Worm (Caenorhabditis elegans): Measurements from ENCODE around the gene Y97E10AR.2.

Gene Y97E10AR.2

DNA sequence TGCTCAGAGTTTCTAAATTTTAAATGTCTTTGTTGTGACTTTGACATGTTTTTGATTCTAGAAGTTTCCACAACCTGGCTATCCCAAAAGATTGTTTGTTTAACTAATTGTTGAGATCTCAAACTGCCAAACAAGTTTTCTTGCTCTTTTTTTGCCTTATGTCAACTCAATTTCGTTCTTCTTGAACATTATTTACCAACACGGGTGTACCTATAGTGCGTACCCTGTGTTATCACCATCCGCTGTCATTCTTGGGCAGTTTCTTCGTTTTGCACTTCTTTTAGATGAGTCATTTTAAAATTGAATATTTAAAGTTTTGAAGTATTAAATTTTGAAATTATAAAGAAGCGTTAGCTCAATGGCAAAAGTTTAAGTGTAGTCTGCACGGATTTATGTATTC is 20.9 kb downstream of the Y97E10AR.2 start, which contains the start of gene sptl-2:
Gene sptl-2, plus strand, starts transcription at position 280 of the 400 bp plus-strand sequence.
- TF ChIP-seq nhr-90 (tag; optimal IDR thresholded peaks at IDR 0.05): no peak
- peak; percentile 31 for TF ChIP-seq nhr-80 (tag; optimal IDR thresholded peaks at IDR 0.05)

DNA sequence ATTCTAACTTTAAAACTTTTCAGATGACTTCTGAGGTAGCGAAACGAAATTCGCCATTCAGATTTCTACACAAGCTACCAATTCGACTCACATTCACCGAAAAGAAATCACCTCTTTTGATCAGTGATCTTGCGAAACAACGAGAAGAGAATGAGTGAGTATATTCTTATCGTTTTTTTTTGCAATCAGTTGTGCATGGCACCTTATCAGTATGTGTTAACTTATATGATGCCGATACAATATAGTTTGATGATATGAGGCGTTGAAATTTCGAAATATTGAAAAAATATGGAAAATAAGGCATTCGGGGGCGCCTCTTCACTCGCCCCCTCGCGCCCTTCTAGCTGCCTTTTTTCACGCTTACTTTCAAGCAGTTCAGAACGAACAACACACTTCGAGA is 21.9 kb downstream of the Y97E10AR.2 start:
- TF ChIP-seq tbp1 (GFP tag; optimal IDR thresholded peaks at IDR 0.05) (no peak), cebp-1 (GFP tag; IDR thresholded peaks at IDR 0.05) (peak; percentile 56; the same call in 1 of the 2 replicates), cebp-1 (tag; optimal IDR thresholded peaks at IDR 0.05) (peak; percentile 72), nhr-80 (tag; optimal IDR thresholded peaks at IDR 0.05) (peak; percentile 84), dox-1 (GFP tag; IDR thresholded peaks at IDR 0.05) (0 out of 2 replicates have a peak, but pooled peaks have one; percentile 19)

DNA sequence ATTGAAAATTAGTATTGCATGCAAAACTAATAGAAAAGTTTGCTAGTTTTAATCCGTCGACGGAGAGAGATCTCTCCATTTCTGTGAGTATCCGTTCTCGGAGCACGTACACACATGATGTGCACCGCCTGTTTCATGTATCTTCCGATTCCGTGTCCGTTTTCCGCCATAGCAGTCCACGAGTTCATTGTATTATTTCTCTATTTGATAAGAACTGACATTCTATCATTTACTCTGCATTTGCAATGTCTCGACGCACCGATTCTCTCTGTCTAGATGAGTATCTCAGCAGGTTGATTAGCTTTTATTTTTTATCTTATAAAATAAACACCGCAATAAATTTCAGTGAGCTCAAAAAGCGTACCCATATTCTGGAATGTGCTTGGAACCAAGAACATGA is 22.9 kb downstream of the Y97E10AR.2 start:
- TF ChIP-seq nhr-80 (tag; optimal IDR thresholded peaks at IDR 0.05) (peak; percentile 57), attf-6 (GFP tag; IDR thresholded peaks at IDR 0.05) (no peak), cebp-1 (GFP tag; IDR thresholded peaks at IDR 0.05) (no peak), cebp-1 (tag; optimal IDR thresholded peaks at IDR 0.05) (no peak), madf-10 (tag; optimal IDR thresholded peaks at IDR 0.05) (no peak), sptf-2 (GFP tag; optimal IDR thresholded peaks at IDR 0.05) (no peak), ceh-100 (GFP tag; IDR thresholded peaks at IDR 0.05) (no peak), ZK185.1 (tag; optimal IDR thresholded peaks at IDR 0.05; ENCODE audit: poor library complexity, severe bottlenecking) (no peak)

- no peak for TF ChIP-seq atf-7 (tag; optimal IDR thresholded peaks at IDR 0.05)
- peak; percentile 60 for TF ChIP-seq nhr-80 (tag; optimal IDR thresholded peaks at IDR 0.05)
These were observed 23.8 kb downstream of the Y97E10AR.2 start for ce11 chrV:8019783-8020182.

DNA sequence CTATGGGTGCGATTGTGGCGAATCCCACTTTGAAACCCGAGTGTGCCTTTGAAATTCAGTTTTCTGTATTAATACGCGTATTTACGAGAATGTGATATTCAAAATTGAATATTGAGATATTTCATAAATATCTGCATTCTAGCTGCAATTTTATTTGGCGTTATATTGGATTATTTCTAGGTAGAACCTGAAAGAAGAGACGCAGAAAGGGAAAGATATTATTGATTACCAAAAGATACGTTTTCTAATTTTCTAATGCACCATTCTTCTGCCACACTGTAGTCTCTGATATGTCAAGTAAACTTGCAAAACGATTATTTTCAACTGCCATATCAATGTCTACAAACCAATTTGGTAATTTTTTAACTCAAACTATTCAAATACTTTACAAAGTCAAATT is 26.1 kb downstream of the Y97E10AR.2 start, which contains the start of gene ech-3:
Gene ech-3, plus strand, starts transcription at position 178 of the 400 bp plus-strand sequence.
- peak; percentile 30; the same call in 1 of the 2 replicates for TF ChIP-seq hmg-1.2 (GFP tag; IDR thresholded peaks at IDR 0.05)
- no peak for TF ChIP-seq akir-1 (GFP tag; optimal IDR thresholded peaks at IDR 0.05)

DNA sequence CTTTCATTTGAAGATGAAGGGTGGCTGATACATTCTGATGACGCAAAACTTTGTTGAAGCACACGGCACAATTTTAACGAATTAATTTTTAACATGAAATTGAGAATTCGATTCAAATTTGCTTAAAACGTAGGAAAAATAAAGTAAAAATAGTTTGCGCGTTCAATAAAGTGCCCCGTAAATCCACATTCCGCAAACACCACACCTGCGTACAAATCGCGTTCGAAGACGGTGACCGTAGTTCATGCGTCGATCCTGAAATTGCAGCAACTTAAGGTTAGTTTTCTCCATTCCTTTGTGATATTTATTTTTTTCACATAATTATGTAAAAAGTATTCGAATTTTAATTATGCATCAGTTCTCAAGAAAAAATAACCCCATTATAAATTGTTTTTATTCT is 28.8 kb downstream of the Y97E10AR.2 start, which contains the start of gene F43H9.3:
Gene F43H9.3, minus strand, starts transcription at position 189 of the 400 bp plus-strand sequence.
- TF ChIP-seq pha-4 (tag; optimal IDR thresholded peaks at IDR 0.05) (no peak), rpc-1 (optimal IDR thresholded peaks at IDR 0.05) (no peak), rpc-1 (tag; optimal IDR thresholded peaks at IDR 0.05) (no peak), ztf-28 (GFP tag; IDR thresholded peaks at IDR 0.05) (no peak), nfya-2 (GFP tag; IDR thresholded peaks at IDR 0.05) (no peak), lsl-1 (GFP tag; optimal IDR thresholded peaks at IDR 0.05) (peak; percentile 27)

ce11 chrV:8025259-8025658 is 29.3 kb downstream of the Y97E10AR.2 start:
- TF ChIP-seq aptf-3 (GFP tag; IDR thresholded peaks at IDR 0.05) (no peak), K11D2.4 (GFP tag; IDR thresholded peaks at IDR 0.05) (no peak), egrh-3 (GFP tag; IDR thresholded peaks at IDR 0.05) (no peak), nhr-80 (tag; optimal IDR thresholded peaks at IDR 0.05) (no peak), xnd-1 (tag; optimal IDR thresholded peaks at IDR 0.05) (no peak), die-1 (tag; optimal IDR thresholded peaks at IDR 0.05) (no peak), F39B2.1 (GFP tag; IDR thresholded peaks at IDR 0.05) (no peak), cebp-1 (GFP tag; IDR thresholded peaks at IDR 0.05) (no peak), cebp-1 (tag; optimal IDR thresholded peaks at IDR 0.05) (no peak), madf-6 (GFP tag; IDR thresholded peaks at IDR 0.05) (no peak), ceh-40 (GFP tag; IDR thresholded peaks at IDR 0.05) (no peak), lin-40 (tag; optimal IDR thresholded peaks at IDR 0.05) (no peak), dox-1 (GFP tag; IDR thresholded peaks at IDR 0.05) (no peak), akir-1 (GFP tag; optimal IDR thresholded peaks at IDR 0.05) (no peak), nfya-2 (GFP tag; IDR thresholded peaks at IDR 0.05) (no peak), ekl-4 (GFP tag; IDR thresholded peaks at IDR 0.05) (no peak)
